Fruit fly (Drosophila melanogaster) whole organism, embryonic: ENCODE data around the gene CG42495.

Experiments used
- Bteb2 ChIP-seq: fragments of 200-800 bp; sonication (Bioruptor generic); optimal IDR thresholded peaks from 2 replicates; lab custom pipeline; 2016; ENCODE audit warnings: missing biosample characterization, missing genetic modification characterization
- CG10366 ChIP-seq: fragments of 200-800 bp; sonication (Bioruptor generic); IDR thresholded peaks from 2 replicates; pipeline ENCODE4 v1.3.6; 2022; ENCODE audit warnings: missing biosample characterization, missing genetic modification characterization
- CG10543 ChIP-seq: fragments of 200-800 bp; sonication (Bioruptor generic); optimal IDR thresholded peaks from 3 replicates; lab custom pipeline; 2017; ENCODE audit warnings: missing biosample characterization, mild to moderate bottlenecking, missing genetic modification characterization, moderate library complexity
- CG11085 ChIP-seq: fragments of 200-800 bp; sonication (Bioruptor generic); IDR thresholded peaks from 2 replicates; pipeline ENCODE4 v1.3.6; 2022; ENCODE audit warnings: missing biosample characterization, missing genetic modification characterization
- CG11456 ChIP-seq: fragments of 200-800 bp; sonication (Bioruptor generic); IDR thresholded peaks from 3 replicates; pipeline ENCODE4 v1.3.6; 2022; ENCODE audit warnings: missing biosample characterization, missing genetic modification characterization
- CG12219 ChIP-seq: fragments of 200-800 bp; sonication (Bioruptor generic); optimal IDR thresholded peaks from 3 replicates; lab custom pipeline; 2018; ENCODE audit warnings: missing biosample characterization, mild to moderate bottlenecking, missing genetic modification characterization
- CG12659 ChIP-seq: fragments of 200-800 bp; sonication (Bioruptor generic); optimal IDR thresholded peaks from 3 replicates; lab custom pipeline; 2017; ENCODE audit warnings: mild to moderate bottlenecking, missing biosample characterization, missing genetic modification reagents, missing genetic modification characterization
- CG14014 ChIP-seq: fragments of 200-800 bp; sonication (Bioruptor generic); IDR thresholded peaks from 2 replicates; pipeline ENCODE4 v1.3.6; 2022; ENCODE audit warnings: missing biosample characterization, missing genetic modification characterization
- CG15011 ChIP-seq: fragments of 200-800 bp; sonication (Bioruptor generic); optimal IDR thresholded peaks from 3 replicates; lab custom pipeline; 2018; ENCODE audit warnings: missing biosample characterization, mild to moderate bottlenecking, missing genetic modification characterization
- CG15514 ChIP-seq: fragments of 200-800 bp; sonication (Bioruptor generic); optimal IDR thresholded peaks from 3 replicates; lab custom pipeline; 2017; ENCODE audit warnings: missing biosample characterization, missing genetic modification characterization, mild to moderate bottlenecking, moderate library complexity, missing genetic modification reagents
- CG15601 ChIP-seq: fragments of 200-800 bp; sonication (Bioruptor generic); optimal IDR thresholded peaks from 3 replicates; lab custom pipeline; 2019; ENCODE audit warnings: missing biosample characterization, mild to moderate bottlenecking, missing genetic modification characterization, moderate library complexity
- CG2120 ChIP-seq: fragments of 200-800 bp; sonication (Bioruptor generic); optimal IDR thresholded peaks from 3 replicates; lab custom pipeline; 2016; ENCODE audit warnings: missing biosample characterization, missing genetic modification characterization
- CG2875 ChIP-seq: fragments of 200-800 bp; sonication (Bioruptor generic); optimal IDR thresholded peaks from 2 replicates; lab custom pipeline; 2017; ENCODE audit warnings: missing biosample characterization, mild to moderate bottlenecking, missing genetic modification characterization, missing genetic modification reagents
- CG31388 ChIP-seq: fragments of 200-800 bp; sonication (Bioruptor generic); optimal IDR thresholded peaks from 2 replicates; lab custom pipeline; 2016; ENCODE audit warnings: missing biosample characterization, missing genetic modification characterization
- CG34224 ChIP-seq: fragments of 200-800 bp; sonication (Bioruptor generic); IDR thresholded peaks from 3 replicates; pipeline ENCODE4 v1.3.6; 2022; ENCODE audit warnings: missing biosample characterization, missing genetic modification characterization; ENCODE audit not compliant: partially characterized antibody
- CG4328 ChIP-seq: fragments of 200-800 bp; sonication (Bioruptor generic); optimal IDR thresholded peaks from 3 replicates; lab custom pipeline; 2017; ENCODE audit warnings: missing biosample characterization, missing genetic modification reagents, missing genetic modification characterization
- CG6765 ChIP-seq: fragments of 200-800 bp; sonication (Bioruptor generic); optimal IDR thresholded peaks from 3 replicates; lab custom pipeline; 2017; ENCODE audit warnings: missing biosample characterization, mild to moderate bottlenecking, missing genetic modification characterization
- CG6791 ChIP-seq: fragments of 200-800 bp; sonication (Bioruptor generic); IDR thresholded peaks from 3 replicates; pipeline ENCODE4 v1.3.6; 2022; ENCODE audit warnings: missing biosample characterization, missing genetic modification characterization; ENCODE audit not compliant: partially characterized antibody
- CG8290 ChIP-seq, 3 experiments: fragments of 200-800 bp; sonication (Bioruptor generic); optimal IDR thresholded peaks; 2 replicates each; lab custom pipeline; 2016 to 2019; ENCODE audit warnings: missing biosample characterization in 3 of 3, missing genetic modification characterization in 3 of 3, mild to moderate bottlenecking in 2 of 3, moderate library complexity in 1 of 3
- CG9932 ChIP-seq: fragments of 200-800 bp; sonication (Bioruptor generic); IDR thresholded peaks from 2 replicates; pipeline ENCODE4 v1.3.6; 2022; ENCODE audit warnings: missing biosample characterization, missing genetic modification characterization
- Chrac-16 ChIP-seq: fragments of 200-800 bp; sonication (Bioruptor generic); optimal IDR thresholded peaks from 3 replicates; lab custom pipeline; 2016; ENCODE audit warnings: missing biosample characterization, missing genetic modification characterization
- D ChIP-seq, 2 experiments: fragments of 200-800 bp in 1 of 2; fragments of >200 bp in 1 of 2; sonication (Bioruptor generic) in 1 of 2; optimal IDR thresholded peaks; 2 replicates in 1 of 2; 3 replicates in 1 of 2; lab custom pipeline; 2017; ENCODE audit warnings: mild to moderate bottlenecking in 1 of 2, missing biosample characterization in 1 of 2, missing genetic modification characterization in 1 of 2, missing genetic modification reagents in 1 of 2
- Doc3 ChIP-seq: fragments of 200-800 bp; sonication (Bioruptor generic); IDR thresholded peaks from 3 replicates; pipeline ENCODE4 v1.3.6; 2022; ENCODE audit warnings: missing biosample characterization, missing genetic modification characterization; ENCODE audit not compliant: partially characterized antibody
- Elba2 ChIP-seq: fragments of 200-800 bp; sonication (Bioruptor generic); optimal IDR thresholded peaks from 3 replicates; lab custom pipeline; 2016; ENCODE audit warnings: missing biosample characterization, missing genetic modification characterization
- Lhr ChIP-seq: fragments of 200-800 bp; sonication (Bioruptor generic); optimal IDR thresholded peaks from 3 replicates; lab custom pipeline; 2017; ENCODE audit warnings: mild to moderate bottlenecking, missing biosample characterization, missing genetic modification reagents, missing genetic modification characterization
- Meics ChIP-seq: fragments of 200-800 bp; sonication (Bioruptor generic); optimal IDR thresholded peaks from 2 replicates; lab custom pipeline; 2017; ENCODE audit warnings: missing biosample characterization, mild to moderate bottlenecking, missing genetic modification characterization
- NC2β ChIP-seq: fragments of 200-800 bp; sonication (Bioruptor generic); optimal IDR thresholded peaks from 2 replicates; lab custom pipeline; 2016; ENCODE audit warnings: missing biosample characterization, missing genetic modification characterization
- NK7.1 ChIP-seq: fragments of 200-800 bp; sonication (Bioruptor generic); optimal IDR thresholded peaks from 3 replicates; lab custom pipeline; 2016; ENCODE audit warnings: missing biosample characterization, missing genetic modification characterization
- Nf-YC ChIP-seq: fragments of 200-800 bp; optimal IDR thresholded peaks from 3 replicates; lab custom pipeline; 2019; ENCODE audit warnings: missing biosample characterization, mild to moderate bottlenecking, missing genetic modification characterization, moderate library complexity
- Poxn ChIP-seq: fragments of 200-800 bp; sonication (Bioruptor generic); IDR thresholded peaks from 2 replicates; pipeline ENCODE4 v1.3.6; 2022; ENCODE audit warnings: missing biosample characterization, missing genetic modification characterization
- Sox100B ChIP-seq: fragments of 200-800 bp; sonication (Bioruptor generic); optimal IDR thresholded peaks from 3 replicates; lab custom pipeline; 2018; ENCODE audit warnings: missing biosample characterization, mild to moderate bottlenecking, missing genetic modification characterization
- TFAM ChIP-seq: fragments of 200-800 bp; sonication (Bioruptor generic); optimal IDR thresholded peaks from 2 replicates; lab custom pipeline; 2017; ENCODE audit warnings: missing biosample characterization, missing genetic modification characterization, inconsistent platforms
- YL-1 ChIP-seq: fragments of 200-800 bp; sonication (Bioruptor generic); optimal IDR thresholded peaks from 3 replicates; lab custom pipeline; 2017; ENCODE audit warnings: missing biosample characterization, mild to moderate bottlenecking, missing genetic modification characterization
- bbx ChIP-seq: fragments of 200-800 bp; sonication (Bioruptor generic); IDR thresholded peaks from 2 replicates; pipeline ENCODE4 v1.3.6; 2022; ENCODE audit warnings: missing biosample characterization, missing genetic modification characterization; ENCODE audit not compliant: partially characterized antibody
- bcd ChIP-seq: fragments of 200-800 bp; sonication (Bioruptor generic); optimal IDR thresholded peaks from 2 replicates; lab custom pipeline; 2017; ENCODE audit warnings: missing biosample characterization, mild to moderate bottlenecking, missing genetic modification characterization
- cato ChIP-seq: fragments of 200-800 bp; sonication (Bioruptor generic); optimal IDR thresholded peaks from 2 replicates; lab custom pipeline; 2016; ENCODE audit warnings: missing biosample characterization, missing genetic modification characterization, borderline replicate concordance
- cg ChIP-seq: fragments of 200-800 bp; sonication (Bioruptor generic); optimal IDR thresholded peaks from 3 replicates; lab custom pipeline; 2019; ENCODE audit warnings: missing biosample characterization, mild to moderate bottlenecking, missing genetic modification characterization, moderate library complexity
- corto ChIP-seq: fragments of 200-800 bp; sonication (Bioruptor generic); optimal IDR thresholded peaks from 2 replicates; lab custom pipeline; 2016; ENCODE audit warnings: missing biosample characterization, mild to moderate bottlenecking, missing genetic modification characterization, moderate library complexity
- dan ChIP-seq: fragments of 200-800 bp; sonication (Bioruptor generic); IDR thresholded peaks from 2 replicates; pipeline ENCODE4 v1.3.6; 2022; ENCODE audit warnings: missing biosample characterization, missing genetic modification characterization
- eve ChIP-seq, 2 experiments: fragments of >200 bp; optimal IDR thresholded peaks; 2 replicates each; lab custom pipeline; 2017; ENCODE audit warnings: missing biosample characterization in 2 of 2, missing genetic modification characterization in 2 of 2
- eyg ChIP-seq: fragments of 200-800 bp; sonication (Bioruptor generic); optimal IDR thresholded peaks from 3 replicates; lab custom pipeline; 2016; ENCODE audit warnings: missing biosample characterization, missing genetic modification characterization
- grau ChIP-seq: fragments of 200-800 bp; optimal IDR thresholded peaks from 3 replicates; lab custom pipeline; 2019; ENCODE audit warnings: missing biosample characterization, mild to moderate bottlenecking, missing genetic modification characterization, moderate library complexity
- kay ChIP-seq: fragments of 200-800 bp; sonication (Bioruptor generic); optimal IDR thresholded peaks from 2 replicates; lab custom pipeline; 2016; ENCODE audit warnings: missing biosample characterization, missing genetic modification characterization
- mirr ChIP-seq: fragments of 200-800 bp; sonication (Bioruptor generic); optimal IDR thresholded peaks from 3 replicates; lab custom pipeline; 2018; ENCODE audit warnings: missing biosample characterization, mild to moderate bottlenecking, missing genetic modification characterization
- repo ChIP-seq: fragments of 200-800 bp; sonication (Bioruptor generic); optimal IDR thresholded peaks from 2 replicates; lab custom pipeline; 2016; ENCODE audit warnings: missing biosample characterization, missing genetic modification characterization
- rib ChIP-seq: fragments of 200-800 bp; sonication (Bioruptor generic); IDR thresholded peaks from 2 replicates; pipeline ENCODE4 v1.3.6; 2022; ENCODE audit warnings: missing biosample characterization, missing genetic modification characterization
- run ChIP-seq: fragments of 200-800 bp; sonication (Bioruptor generic); optimal IDR thresholded peaks from 3 replicates; lab custom pipeline; 2018; ENCODE audit warnings: missing biosample characterization, mild to moderate bottlenecking, missing genetic modification characterization
- slbo ChIP-seq: fragments of 200-800 bp; sonication (Bioruptor generic); IDR thresholded peaks from 2 replicates; pipeline ENCODE4 v1.3.6; 2022; ENCODE audit warnings: missing biosample characterization, missing genetic modification characterization
- so ChIP-seq: fragments of 200-800 bp; sonication (Bioruptor generic); IDR thresholded peaks from 3 replicates; pipeline ENCODE4 v1.3.6; 2022; ENCODE audit warnings: missing biosample characterization, missing genetic modification characterization
- tx ChIP-seq: fragments of 200-800 bp; sonication (Bioruptor generic); optimal IDR thresholded peaks from 2 replicates; lab custom pipeline; 2016; ENCODE audit warnings: missing biosample characterization, missing genetic modification characterization

Gene CG42495

dm6 chr3L:18672203-18672602 is 5.0 kb downstream of the CG42495 start (continued):
- TF ChIP-seq CG2875 (GFP tag; lab: Kevin White, UChicago) (no peak), bcd (GFP tag; lab: Kevin White, UChicago) (no peak), CG34224 (GFP tag; lab: Robert Waterston, UW) (no peak), CG15601 (tag; lab: Kevin White, UChicago) (no peak), repo (GFP tag; lab: Kevin White, UChicago) (no peak), CG14014 (GFP tag; lab: Robert Waterston, UW) (no peak), grau (peak; percentile 28), CG12219 (no peak), CG11085 (GFP tag; lab: Robert Waterston, UW) (no peak), dan (GFP tag; lab: Robert Waterston, UW) (no peak), TFAM (GFP tag; lab: Kevin White, UChicago) (no peak), Chrac-16 (GFP tag; lab: Kevin White, UChicago) (no peak), Lhr (GFP tag; lab: Kevin White, UChicago) (no peak), corto (GFP tag; lab: Kevin White, UChicago) (no peak), rib (GFP tag; lab: Robert Waterston, UW) (peak; percentile 97), run (tag; lab: Kevin White, UChicago) (no peak), CG15011 (GFP tag; lab: Kevin White, UChicago) (no peak), CG9932 (peak; percentile 15; the same call in 1 of the 2 replicates), CG12659 (GFP tag; lab: Kevin White, UChicago) (peak; percentile 49), cg (GFP tag; lab: Kevin White, UChicago) (no peak), CG15514 (peak; percentile 96), CG10543 (GFP tag; lab: Kevin White, UChicago) (no peak), bbx (GFP tag; lab: Robert Waterston, UW) (peak; percentile 33; the same call in 1 of the 2 replicates), tx (no peak), CG6791 (GFP tag; lab: Robert Waterston, UW) (peak; percentile 31; the same call in 1 of the 3 replicates), CG10366 (GFP tag; lab: Robert Waterston, UW) (no peak), CG4328 (GFP tag; lab: Kevin White, UChicago) (no peak), cato (GFP tag; lab: Kevin White, UChicago) (no peak), NC2β (peak; percentile 3), Sox100B (GFP tag; lab: Kevin White, UChicago) (no peak), Nf-YC (tag; lab: Kevin White, UChicago) (no peak), D (optimal IDR thresholded peaks at IDR 0.05; lab: Kevin White, UChicago) (no peak), D (GFP tag; optimal IDR thresholded peaks at IDR 0.05; lab: Kevin White, UChicago) (no peak), CG8290 (GFP tag; optimal IDR thresholded peaks at IDR 0.05; lab: Kevin White, UChicago) (no peak), CG8290 (tag; optimal IDR thresholded peaks at IDR 0.05; lab: Kevin White, UChicago) (no peak), Elba2 (GFP tag; lab: Kevin White, UChicago) (peak; percentile 74), Bteb2 (peak; percentile 11), Meics (GFP tag; lab: Kevin White, UChicago) (peak; percentile 18), so (GFP tag; lab: Robert Waterston, UW) (no peak), eyg (GFP tag; lab: Kevin White, UChicago) (no peak), slbo (GFP tag; lab: Robert Waterston, UW) (0 out of 2 replicates have a peak, but pooled peaks have one; percentile 20), mirr (GFP tag; lab: Kevin White, UChicago) (peak; percentile 10), eve (GFP tag; optimal IDR thresholded peaks at IDR 0.05; lab: Kevin White, UChicago) (no peak), YL-1 (GFP tag; lab: Kevin White, UChicago) (peak; percentile 42), CG31388 (GFP tag; lab: Kevin White, UChicago) (no peak), CG2120 (peak; percentile 53), Doc3 (GFP tag; lab: Robert Waterston, UW) (no peak), kay (GFP tag; lab: Kevin White, UChicago) (no peak), CG11456 (GFP tag; lab: Robert Waterston, UW) (no peak), NK7.1 (GFP tag; lab: Kevin White, UChicago) (no peak), CG6765 (GFP tag; lab: Kevin White, UChicago) (no peak), Poxn (no peak)
